Fruit fly (Drosophila melanogaster) whole organism, embryonic: ENCODE results near the gene Kua.

Experiments used
- Antp ChIP-seq: fragments of 200-800 bp; sonication (Bioruptor generic); optimal IDR thresholded peaks from 3 replicates; lab custom pipeline; 2016; ENCODE audit warnings: missing biosample characterization, missing genetic modification characterization
- Atf6 ChIP-seq: fragments of 200-800 bp; sonication (Bioruptor generic); IDR thresholded peaks from 2 replicates; pipeline ENCODE4 v1.3.6; 2022; ENCODE audit warnings: missing biosample characterization, missing genetic modification characterization
- CG10267 ChIP-seq: fragments of 200-800 bp; sonication (Bioruptor generic); optimal IDR thresholded peaks from 2 replicates; lab custom pipeline; 2018; ENCODE audit warnings: missing biosample characterization, mild to moderate bottlenecking, missing genetic modification characterization, moderate library complexity
- CG10959 ChIP-seq: fragments of 200-800 bp; sonication (Bioruptor generic); IDR thresholded peaks from 2 replicates; pipeline ENCODE4 v1.3.6; 2022; ENCODE audit warnings: missing biosample characterization, missing genetic modification characterization
- CG11085 ChIP-seq: fragments of 200-800 bp; sonication (Bioruptor generic); IDR thresholded peaks from 2 replicates; pipeline ENCODE4 v1.3.6; 2022; ENCODE audit warnings: missing biosample characterization, missing genetic modification characterization
- CG12071 ChIP-seq: fragments of 200-800 bp; sonication (Bioruptor generic); optimal IDR thresholded peaks from 3 replicates; lab custom pipeline; 2018; ENCODE audit warnings: missing biosample characterization, mild to moderate bottlenecking, missing genetic modification characterization
- CG12219 ChIP-seq: fragments of 200-800 bp; sonication (Bioruptor generic); optimal IDR thresholded peaks from 3 replicates; lab custom pipeline; 2018; ENCODE audit warnings: missing biosample characterization, mild to moderate bottlenecking, missing genetic modification characterization
- CG12236 ChIP-seq: fragments of 200-800 bp; sonication (Bioruptor generic); optimal IDR thresholded peaks from 2 replicates; lab custom pipeline; 2016; ENCODE audit warnings: missing biosample characterization, missing genetic modification characterization
- CG15479 ChIP-seq: fragments of 200-800 bp; sonication (Bioruptor generic); optimal IDR thresholded peaks from 3 replicates; lab custom pipeline; 2019; ENCODE audit warnings: missing biosample characterization, mild to moderate bottlenecking, missing genetic modification characterization, moderate library complexity
- CG17802 ChIP-seq: fragments of 200-800 bp; sonication (Bioruptor generic); optimal IDR thresholded peaks from 2 replicates; lab custom pipeline; 2018; ENCODE audit warnings: missing biosample characterization, mild to moderate bottlenecking, missing genetic modification characterization, moderate library complexity
- CG3163 ChIP-seq: fragments of 200-800 bp; sonication (Bioruptor generic); optimal IDR thresholded peaks from 3 replicates; lab custom pipeline; 2016; ENCODE audit warnings: missing biosample characterization, missing genetic modification characterization
- CG32532 ChIP-seq: fragments of 200-800 bp; sonication (Bioruptor generic); IDR thresholded peaks from 2 replicates; pipeline ENCODE4 v1.3.6; 2022; ENCODE audit warnings: missing biosample characterization, missing genetic modification characterization
- CG34422 ChIP-seq: fragments of 200-800 bp; sonication (Bioruptor generic); IDR thresholded peaks from 3 replicates; pipeline ENCODE4 v1.3.6; 2022; ENCODE audit warnings: missing biosample characterization, missing genetic modification characterization
- CG4707 ChIP-seq: fragments of 200-800 bp; sonication (Bioruptor generic); optimal IDR thresholded peaks from 2 replicates; lab custom pipeline; 2018; ENCODE audit warnings: missing biosample characterization, mild to moderate bottlenecking, missing genetic modification characterization, moderate library complexity
- CG6791 ChIP-seq: fragments of 200-800 bp; sonication (Bioruptor generic); IDR thresholded peaks from 3 replicates; pipeline ENCODE4 v1.3.6; 2022; ENCODE audit warnings: missing biosample characterization, missing genetic modification characterization; ENCODE audit not compliant: partially characterized antibody
- CG8924 ChIP-seq: fragments of 200-800 bp; optimal IDR thresholded peaks from 3 replicates; lab custom pipeline; 2019; ENCODE audit warnings: missing biosample characterization, mild to moderate bottlenecking, missing genetic modification characterization, moderate library complexity
- D ChIP-seq, 2 experiments: fragments of 200-800 bp in 1 of 2; fragments of >200 bp in 1 of 2; sonication (Bioruptor generic) in 1 of 2; optimal IDR thresholded peaks; 2 replicates in 1 of 2; 3 replicates in 1 of 2; lab custom pipeline; 2017; ENCODE audit warnings: mild to moderate bottlenecking in 1 of 2, missing biosample characterization in 1 of 2, missing genetic modification characterization in 1 of 2, missing genetic modification reagents in 1 of 2
- Dad ChIP-seq: fragments of 200-800 bp; sonication (Bioruptor generic); optimal IDR thresholded peaks from 3 replicates; lab custom pipeline; 2016; ENCODE audit warnings: missing biosample characterization, missing genetic modification characterization
- Dref ChIP-seq: fragments of 200-800 bp; sonication (Bioruptor generic); IDR thresholded peaks from 2 replicates; pipeline ENCODE4 v1.3.6; 2022; ENCODE audit warnings: missing biosample characterization, missing genetic modification characterization
- Drgx ChIP-seq: fragments of 200-800 bp; sonication (Bioruptor generic); IDR thresholded peaks from 2 replicates; pipeline ENCODE4 v1.3.6; 2022; ENCODE audit warnings: missing biosample characterization, missing genetic modification characterization
- Fer1 ChIP-seq: fragments of 200-800 bp; sonication (Bioruptor generic); optimal IDR thresholded peaks from 2 replicates; lab custom pipeline; 2017; ENCODE audit warnings: missing biosample characterization, mild to moderate bottlenecking, missing genetic modification characterization
- Fer2 ChIP-seq: fragments of 200-800 bp; sonication (Bioruptor generic); optimal IDR thresholded peaks from 2 replicates; lab custom pipeline; 2018; ENCODE audit warnings: missing biosample characterization, mild to moderate bottlenecking, missing genetic modification characterization, moderate library complexity
- HHEX ChIP-seq: fragments of 200-800 bp; sonication (Bioruptor generic); optimal IDR thresholded peaks from 3 replicates; lab custom pipeline; 2017; ENCODE audit warnings: missing biosample characterization, mild to moderate bottlenecking, missing genetic modification characterization, missing genetic modification reagents
- HLH3B ChIP-seq: fragments of 200-800 bp; sonication (Bioruptor generic); IDR thresholded peaks from 2 replicates; pipeline ENCODE4 v1.3.6; 2022; ENCODE audit warnings: missing biosample characterization, missing genetic modification characterization
- HLHmδ ChIP-seq: fragments of 200-800 bp; sonication (Bioruptor generic); optimal IDR thresholded peaks from 2 replicates; lab custom pipeline; 2018; ENCODE audit warnings: missing biosample characterization, mild to moderate bottlenecking, missing genetic modification characterization, moderate library complexity
- Hey ChIP-seq: fragments of 200-800 bp; sonication (Bioruptor generic); optimal IDR thresholded peaks from 3 replicates; lab custom pipeline; 2018; ENCODE audit warnings: missing biosample characterization, mild to moderate bottlenecking, missing genetic modification characterization
- Hr3 ChIP-seq: fragments of 200-800 bp; sonication (Bioruptor generic); optimal IDR thresholded peaks from 3 replicates; lab custom pipeline; 2016; ENCODE audit warnings: missing biosample characterization, missing genetic modification characterization
- Jarid2 ChIP-seq: fragments of 200-800 bp; sonication (Bioruptor generic); optimal IDR thresholded peaks from 3 replicates; lab custom pipeline; 2017; ENCODE audit warnings: mild to moderate bottlenecking, missing biosample characterization, missing genetic modification reagents, missing genetic modification characterization
- Neu2 ChIP-seq: fragments of 200-800 bp; sonication (Bioruptor generic); optimal IDR thresholded peaks from 3 replicates; lab custom pipeline; 2016; ENCODE audit warnings: missing biosample characterization, missing genetic modification characterization, borderline replicate concordance
- Opbp ChIP-seq: fragments of 200-800 bp; sonication (Bioruptor generic); IDR thresholded peaks from 3 replicates; pipeline ENCODE4 v1.3.6; 2022; ENCODE audit warnings: missing biosample characterization, missing genetic modification characterization; ENCODE audit not compliant: partially characterized antibody
- Ptx1 ChIP-seq: fragments of 200-800 bp; sonication (Bioruptor generic); IDR thresholded peaks from 2 replicates; pipeline ENCODE4 v1.3.6; 2022; ENCODE audit warnings: missing biosample characterization, missing genetic modification characterization
- ac ChIP-seq: fragments of 200-800 bp; sonication (Bioruptor generic); optimal IDR thresholded peaks from 3 replicates; lab custom pipeline; 2017; ENCODE audit warnings: missing biosample characterization, mild to moderate bottlenecking, missing genetic modification characterization
- chif ChIP-seq, 2 experiments: fragments of 200-800 bp; sonication (Bioruptor generic); optimal IDR thresholded peaks; 3 replicates each; lab custom pipeline; 2016; ENCODE audit warnings: missing biosample characterization in 2 of 2, missing genetic modification characterization in 2 of 2
- dysf ChIP-seq: fragments of 200-800 bp; sonication (Bioruptor generic); IDR thresholded peaks from 3 replicates; pipeline ENCODE4 v1.3.6; 2022; ENCODE audit warnings: missing biosample characterization, missing genetic modification characterization
- fd3F ChIP-seq: fragments of 200-800 bp; sonication (Bioruptor generic); optimal IDR thresholded peaks from 2 replicates; lab custom pipeline; 2018; ENCODE audit warnings: missing biosample characterization, mild to moderate bottlenecking, missing genetic modification characterization, moderate library complexity
- gcm ChIP-seq: fragments of 200-800 bp; sonication (Bioruptor generic); optimal IDR thresholded peaks from 2 replicates; lab custom pipeline; 2019; ENCODE audit warnings: missing biosample characterization, mild to moderate bottlenecking, missing genetic modification characterization, moderate library complexity
- gsb ChIP-seq: fragments of 200-800 bp; sonication (Bioruptor generic); IDR thresholded peaks from 2 replicates; pipeline ENCODE4 v1.3.6; 2022; ENCODE audit warnings: missing biosample characterization, missing genetic modification characterization
- lbe ChIP-seq: fragments of 200-800 bp; sonication (Bioruptor generic); optimal IDR thresholded peaks from 2 replicates; lab custom pipeline; 2016; ENCODE audit warnings: missing biosample characterization, mild to moderate bottlenecking, missing genetic modification characterization
- mirr ChIP-seq: fragments of 200-800 bp; sonication (Bioruptor generic); optimal IDR thresholded peaks from 3 replicates; lab custom pipeline; 2018; ENCODE audit warnings: missing biosample characterization, mild to moderate bottlenecking, missing genetic modification characterization
- pzg ChIP-seq: fragments of 200-800 bp; sonication (Bioruptor generic); optimal IDR thresholded peaks from 3 replicates; lab custom pipeline; 2018; ENCODE audit warnings: missing biosample characterization, mild to moderate bottlenecking, missing genetic modification characterization, moderate library complexity
- seq ChIP-seq: fragments of 200-800 bp; sonication (Bioruptor generic); IDR thresholded peaks from 2 replicates; pipeline ENCODE4 v1.3.6; 2022; ENCODE audit warnings: missing biosample characterization, missing genetic modification characterization
- so ChIP-seq: fragments of 200-800 bp; sonication (Bioruptor generic); IDR thresholded peaks from 3 replicates; pipeline ENCODE4 v1.3.6; 2022; ENCODE audit warnings: missing biosample characterization, missing genetic modification characterization
- stwl ChIP-seq: fragments of 200-800 bp; sonication (Bioruptor generic); optimal IDR thresholded peaks from 3 replicates; lab custom pipeline; 2018; ENCODE audit warnings: missing biosample characterization, mild to moderate bottlenecking, missing genetic modification characterization, moderate library complexity
- zen ChIP-seq: fragments of 200-800 bp; sonication (Bioruptor generic); optimal IDR thresholded peaks from 3 replicates; lab custom pipeline; 2018; ENCODE audit warnings: missing biosample characterization, mild to moderate bottlenecking, missing genetic modification characterization, moderate library complexity
- zfh1 ChIP-seq: fragments of 200-800 bp; sonication (Bioruptor generic); IDR thresholded peaks from 3 replicates; pipeline ENCODE4 v1.3.6; 2022; ENCODE audit warnings: missing biosample characterization, missing genetic modification characterization

The Kua gene

dm6 chr2L:20066233-20066650 lies 31.1 kb upstream of the Kua start, which contains the start of gene bwa (continued):
- TF ChIP-seq CG11085 (GFP tag; lab: Robert Waterston, UW) (no peak), stwl (tag; lab: Kevin White, UChicago) (peak; percentile 39), Atf6 (GFP tag; lab: Robert Waterston, UW) (no peak), ac (GFP tag; lab: Kevin White, UChicago) (no peak), CG12071 (GFP tag; lab: Kevin White, UChicago) (no peak), Drgx (GFP tag; lab: Robert Waterston, UW) (no peak), zfh1 (GFP tag; lab: Robert Waterston, UW) (peak; percentile 38; the same call in 1 of the 3 replicates), CG6791 (peak; percentile 46; the same call in 1 of the 3 replicates), CG8924 (peak; percentile 32), CG10959 (no peak), gsb (no peak), Dad (GFP tag; lab: Kevin White, UChicago) (no peak), mirr (peak; percentile 26), CG34422 (peak; percentile 53; the same call in 1 of the 3 replicates), CG12236 (GFP tag; lab: Kevin White, UChicago) (no peak), D (optimal IDR thresholded peaks at IDR 0.05; lab: Kevin White, UChicago) (no peak), D (GFP tag; optimal IDR thresholded peaks at IDR 0.05; lab: Kevin White, UChicago) (no peak), Hr3 (GFP tag; lab: Kevin White, UChicago) (no peak), CG12219 (GFP tag; lab: Kevin White, UChicago) (no peak), lbe (GFP tag; lab: Kevin White, UChicago) (no peak), CG10267 (tag; lab: Kevin White, UChicago) (peak; percentile 31), so (GFP tag; lab: Robert Waterston, UW) (no peak), Dref (GFP tag; lab: Robert Waterston, UW) (peak; percentile 54), seq (no peak), HLHmδ (GFP tag; lab: Kevin White, UChicago) (no peak), pzg (GFP tag; lab: Kevin White, UChicago) (peak; percentile 87), Neu2 (GFP tag; lab: Kevin White, UChicago) (no peak), Fer1 (peak; percentile 4), HLH3B (GFP tag; lab: Robert Waterston, UW) (no peak), fd3F (GFP tag; lab: Kevin White, UChicago) (no peak), CG17802 (tag; lab: Kevin White, UChicago) (no peak), CG32532 (GFP tag; lab: Robert Waterston, UW) (no peak), Jarid2 (GFP tag; lab: Kevin White, UChicago) (peak; percentile 78), zen (tag; lab: Kevin White, UChicago) (peak; percentile 35), Ptx1 (no peak), Opbp (GFP tag; lab: Robert Waterston, UW) (peak; percentile 39; the same call in 1 of the 3 replicates), dysf (GFP tag; lab: Robert Waterston, UW) (no peak), Antp (no peak), CG4707 (no peak), CG3163 (GFP tag; lab: Kevin White, UChicago) (no peak), gcm (GFP tag; lab: Kevin White, UChicago) (no peak), CG15479 (peak; percentile 73), chif (GFP tag; optimal IDR thresholded peaks at IDR 0.05; lab: Kevin White, UChicago) (no peak), Fer2 (tag; lab: Kevin White, UChicago) (no peak), Hey (tag; lab: Kevin White, UChicago) (no peak), HHEX (GFP tag; lab: Kevin White, UChicago) (peak; percentile 28)
